Worm (Caenorhabditis elegans) whole organism, L1 larva: ENCODE results near the gene plk-3.

Experiments used
- C04F5.9 ChIP-seq: sonication (generic microtip); optimal IDR thresholded peaks from 2 replicates; lab custom pipeline; 2016; ENCODE audit warnings: missing genetic modification characterization, missing compliant biosample characterization
- C16A3.4 ChIP-seq: fragments of 150-350 bp; optimal IDR thresholded peaks from 2 replicates; lab custom pipeline; 2014; ENCODE audit warnings: missing biosample characterization, missing genetic modification characterization
- aha-1 ChIP-seq: fragments of 150-350 bp; optimal IDR thresholded peaks from 2 replicates; lab custom pipeline; 2014; ENCODE audit warnings: missing biosample characterization, missing genetic modification characterization
- aly-2 ChIP-seq: fragments of 150-350 bp; optimal IDR thresholded peaks from 2 replicates; lab custom pipeline; 2014; ENCODE audit warnings: missing biosample characterization, missing genetic modification characterization
- ama-1 ChIP-seq: fragments of 150-350 bp; optimal IDR thresholded peaks from 2 replicates; lab custom pipeline; 2014
- ceh-82 ChIP-seq, 3 experiments: fragments of 150-350 bp in 1 of 3; sonication (generic microtip) in 2 of 3; optimal IDR thresholded peaks; 2 replicates each; lab custom pipeline; 2014 to 2017; ENCODE audit warnings: missing biosample characterization in 3 of 3, missing genetic modification characterization in 3 of 3
- ces-1 ChIP-seq: fragments of 150-350 bp; optimal IDR thresholded peaks from 2 replicates; lab custom pipeline; 2014; ENCODE audit warnings: missing biosample characterization, missing genetic modification reagents, missing genetic modification characterization
- dpl-1 ChIP-seq, 3 experiments: fragments of 150-350 bp in 2 of 3; sonication (generic microtip) in 1 of 3; optimal IDR thresholded peaks; 2 replicates each; lab custom pipeline; 2014 to 2017; ENCODE audit warnings: missing biosample characterization in 3 of 3, missing genetic modification characterization in 3 of 3, missing genetic modification reagents in 3 of 3
- efl-1 ChIP-seq, 4 experiments: fragments of 150-350 bp; optimal IDR thresholded peaks in 3 of 4; peaks in 1 of 4; 1 replicate in 1 of 4; 2 replicates in 3 of 4; lab custom pipeline; 2014; ENCODE audit warnings: missing biosample characterization in 2 of 4, missing genetic modification characterization in 2 of 4, missing genetic modification reagents in 2 of 4
- efl-3 ChIP-seq: fragments of 200-800 bp; sonication (Bioruptor generic); optimal IDR thresholded peaks from 2 replicates; lab custom pipeline; 2018; ENCODE audit warnings: mild to moderate bottlenecking, missing genetic modification characterization, missing compliant biosample characterization
- elt-2 ChIP-seq: sonication (generic microtip); optimal IDR thresholded peaks from 2 replicates; lab custom pipeline; 2016; ENCODE audit warnings: missing genetic modification characterization, mild to moderate bottlenecking, inconsistent platforms, missing compliant biosample characterization, missing genetic modification reagents
- ets-5 ChIP-seq: fragments of 200-800 bp; sonication (Bioruptor generic); IDR thresholded peaks from 2 replicates; pipeline ENCODE4 v1.3.6; 2022; ENCODE audit warnings: missing genetic modification characterization, missing compliant biosample characterization
- fkh-4 ChIP-seq: sonication (generic microtip); optimal IDR thresholded peaks from 2 replicates; lab custom pipeline; 2016; ENCODE audit warnings: missing compliant biosample characterization, missing genetic modification characterization, borderline replicate concordance
- hlh-17 ChIP-seq: fragments of 200-800 bp; sonication (Bioruptor generic); optimal IDR thresholded peaks from 2 replicates; lab custom pipeline; 2018; ENCODE audit warnings: missing genetic modification characterization, mild to moderate bottlenecking, missing compliant biosample characterization, moderate library complexity, borderline replicate concordance
- hlh-4 ChIP-seq: sonication (generic microtip); optimal IDR thresholded peaks from 2 replicates; lab custom pipeline; 2016; ENCODE audit warnings: mild to moderate bottlenecking, missing genetic modification characterization, missing compliant biosample characterization
- hpl-2 ChIP-seq: fragments of 150-350 bp; optimal IDR thresholded peaks from 2 replicates; lab custom pipeline; 2014; ENCODE audit warnings: missing biosample characterization, missing genetic modification reagents, missing genetic modification characterization
- irx-1 ChIP-seq: sonication (generic microtip); optimal IDR thresholded peaks from 2 replicates; lab custom pipeline; 2016; ENCODE audit warnings: missing genetic modification characterization, missing compliant biosample characterization
- jun-1 ChIP-seq: fragments of 150-350 bp; optimal IDR thresholded peaks from 2 replicates; lab custom pipeline; 2014; ENCODE audit warnings: missing biosample characterization, missing genetic modification reagents, missing genetic modification characterization
- lin-15B ChIP-seq: fragments of 150-350 bp; sonication (generic microtip); optimal IDR thresholded peaks from 3 replicates; lab custom pipeline; 2014; ENCODE audit warnings: missing biosample characterization, missing genetic modification characterization
- lin-35 ChIP-seq, 2 experiments: fragments of 150-350 bp; optimal IDR thresholded peaks; 2 replicates each; lab custom pipeline; 2014; ENCODE audit warnings: missing biosample characterization in 2 of 2, missing genetic modification characterization in 2 of 2, missing genetic modification reagents in 2 of 2
- lir-3 ChIP-seq: sonication (generic microtip); optimal IDR thresholded peaks from 2 replicates; lab custom pipeline; 2016; ENCODE audit warnings: mild to moderate bottlenecking, missing genetic modification characterization, moderate library complexity, missing compliant biosample characterization; ENCODE audit not compliant: poor library complexity
- lsy-2 ChIP-seq, 2 experiments: fragments of 150-350 bp; optimal IDR thresholded peaks; 2 replicates each; lab custom pipeline; 2014; ENCODE audit warnings: missing biosample characterization in 2 of 2, missing genetic modification characterization in 2 of 2
- mep-1 ChIP-seq: fragments of 150-350 bp; optimal IDR thresholded peaks from 2 replicates; lab custom pipeline; 2014; ENCODE audit warnings: missing biosample characterization, missing genetic modification characterization
- nhr-12 ChIP-seq: sonication (generic microtip); optimal IDR thresholded peaks from 2 replicates; lab custom pipeline; 2017; ENCODE audit warnings: missing biosample characterization, missing genetic modification characterization
- nhr-20 ChIP-seq: sonication (generic microtip); optimal IDR thresholded peaks from 2 replicates; lab custom pipeline; 2016; ENCODE audit warnings: mild to moderate bottlenecking, missing genetic modification characterization, missing compliant biosample characterization
- nhr-28 ChIP-seq: fragments of 150-350 bp; optimal IDR thresholded peaks from 2 replicates; lab custom pipeline; 2014; ENCODE audit warnings: missing biosample characterization, missing genetic modification characterization
- nhr-47 ChIP-seq: sonication (generic microtip); optimal IDR thresholded peaks from 2 replicates; lab custom pipeline; 2016; ENCODE audit warnings: mild to moderate bottlenecking, missing genetic modification characterization, moderate library complexity, missing compliant biosample characterization
- nhr-71 ChIP-seq: sonication (generic microtip); optimal IDR thresholded peaks from 2 replicates; lab custom pipeline; 2016; ENCODE audit warnings: mild to moderate bottlenecking, missing genetic modification characterization, moderate library complexity, missing compliant biosample characterization
- nhr-76 ChIP-seq: sonication (generic microtip); optimal IDR thresholded peaks from 2 replicates; lab custom pipeline; 2017; ENCODE audit warnings: missing biosample characterization, missing genetic modification characterization
- nhr-77 ChIP-seq: fragments of 150-350 bp; optimal IDR thresholded peaks from 2 replicates; lab custom pipeline; 2014; ENCODE audit warnings: missing biosample characterization, missing genetic modification characterization
- nhr-90 ChIP-seq: sonication (generic microtip); optimal IDR thresholded peaks from 2 replicates; lab custom pipeline; 2016; ENCODE audit warnings: mild to moderate bottlenecking, missing genetic modification characterization, missing compliant biosample characterization; ENCODE audit not compliant: poor library complexity
- pqm-1 ChIP-seq: sonication (generic microtip); optimal IDR thresholded peaks from 3 replicates; lab custom pipeline; 2017; ENCODE audit warnings: missing biosample characterization, missing genetic modification characterization
- skn-1 ChIP-seq: fragments of 150-350 bp; optimal IDR thresholded peaks from 2 replicates; lab custom pipeline; 2014; ENCODE audit warnings: missing biosample characterization, missing genetic modification characterization
- snpc-4 ChIP-seq: fragments of 150-350 bp; optimal IDR thresholded peaks from 2 replicates; lab custom pipeline; 2014; ENCODE audit warnings: missing biosample characterization, missing genetic modification characterization
- sox-4 ChIP-seq: sonication (generic microtip); optimal IDR thresholded peaks from 2 replicates; lab custom pipeline; 2016; ENCODE audit warnings: missing genetic modification characterization, missing compliant biosample characterization
- sptf-1 ChIP-seq: fragments of 150-350 bp; optimal IDR thresholded peaks from 2 replicates; lab custom pipeline; 2014; ENCODE audit warnings: missing biosample characterization, missing genetic modification characterization
- tbx-2 ChIP-seq: sonication (generic microtip); optimal IDR thresholded peaks from 2 replicates; lab custom pipeline; 2016; ENCODE audit warnings: missing genetic modification characterization, missing compliant biosample characterization
- xbp-1 ChIP-seq: sonication (generic microtip); optimal IDR thresholded peaks from 2 replicates; lab custom pipeline; 2016; ENCODE audit warnings: missing genetic modification characterization, missing compliant biosample characterization

plk-3 gene

DNA sequence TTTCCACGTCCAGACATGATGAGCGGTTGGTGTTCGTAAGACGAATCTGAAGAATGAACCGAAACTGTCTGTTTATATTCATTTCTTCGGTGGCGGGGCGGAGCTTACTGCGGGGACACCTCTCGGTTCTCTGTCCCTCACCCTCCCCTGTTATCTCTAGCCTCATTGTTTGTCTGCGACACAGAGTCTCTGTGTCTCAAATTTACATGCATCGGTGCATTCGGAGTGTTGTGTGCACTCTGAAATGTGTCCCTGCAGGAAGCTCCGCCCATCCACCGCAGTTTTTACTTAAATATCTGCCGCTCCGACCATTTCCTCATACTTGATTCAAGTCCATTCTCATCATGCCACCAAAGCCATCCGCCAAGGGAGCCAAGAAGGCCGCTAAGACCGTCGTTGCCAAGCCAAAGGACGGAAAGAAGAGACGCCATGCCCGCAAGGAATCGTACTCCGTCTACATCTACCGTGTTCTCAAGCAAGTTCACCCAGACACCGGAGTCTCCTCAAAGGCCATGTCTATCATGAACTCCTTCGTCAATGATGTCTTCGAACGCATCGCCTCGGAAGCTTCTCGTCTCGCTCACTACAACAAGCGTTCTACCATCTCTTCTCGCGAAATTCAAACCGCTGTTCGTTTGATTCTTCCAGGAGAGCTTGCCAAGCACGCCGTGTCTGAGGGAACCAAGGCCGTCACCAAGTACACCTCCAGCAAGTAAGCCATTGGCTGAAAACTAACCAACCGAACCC, 13.4 kb upstream of the plk-3 start, which contains the start of the genes his-61 and his-62 (continued):
- no peak for TF ChIP-seq pqm-1 (tag; lab: Kevin White, UChicago)
- TF ChIP-seq mep-1 (tag; lab: Kevin White, UChicago) = peak; percentile 54
- TF ChIP-seq nhr-76 (tag; lab: Kevin White, UChicago) = no peak
- TF ChIP-seq irx-1 (tag; lab: Kevin White, UChicago) = no peak
- TF ChIP-seq lir-3 (tag; lab: Kevin White, UChicago) = no peak
- no peak for TF ChIP-seq hlh-17 (GFP tag; lab: Kevin White, UChicago)
- no peak for TF ChIP-seq sptf-1 (tag; lab: Kevin White, UChicago)
- peak; percentile 52 for TF ChIP-seq tbx-2 (tag; lab: Kevin White, UChicago)
- TF ChIP-seq nhr-20 = peak; percentile 37
- TF ChIP-seq, all 84 proteins: peak for 25

DNA sequence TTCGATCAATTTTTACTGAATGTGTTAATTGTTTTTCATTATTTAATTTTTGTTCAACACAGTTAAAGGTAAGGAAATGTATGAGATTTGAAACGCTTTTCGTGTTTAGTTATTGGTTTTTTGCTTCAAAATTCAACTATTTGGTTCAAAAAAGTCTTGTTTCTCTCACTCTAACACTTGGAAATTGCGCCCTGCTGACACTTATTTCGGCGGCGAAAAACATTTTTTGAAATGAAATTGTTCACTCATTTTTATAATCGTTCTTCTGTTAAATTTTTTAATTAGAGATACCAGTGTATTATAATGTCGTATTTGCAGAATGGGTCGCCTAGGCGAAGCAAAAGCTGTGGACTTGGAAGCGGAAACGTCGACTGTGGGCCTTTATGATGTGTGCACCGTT, 5.1 kb upstream of the plk-3 start, which contains the start of gene rod-1:
rod-1 (plus strand) TSS at position 319 of the 400 bp plus-strand sequence.
- TF ChIP-seq fkh-4 (no peak), elt-2 (no peak), lin-15B (tag; lab: Kevin White, UChicago) (no peak), lin-35 (GFP tag; optimal IDR thresholded peaks at IDR 0.05; lab: Kevin White, UChicago) (peak; percentile 63 to 89), nhr-28 (tag; lab: Kevin White, UChicago) (no peak), sptf-1 (tag; lab: Kevin White, UChicago) (no peak), ama-1 (lab: Kevin White, UChicago) (no peak), snpc-4 (tag; lab: Kevin White, UChicago) (no peak), dpl-1 (GFP tag; optimal IDR thresholded peaks at IDR 0.05; lab: Kevin White, UChicago) (peak; percentile 31 to 84 (median 73)), nhr-47 (tag; lab: Kevin White, UChicago) (no peak), nhr-71 (tag; lab: Kevin White, UChicago) (no peak), ceh-82 (tag; optimal IDR thresholded peaks at IDR 0.05; lab: Kevin White, UChicago) (no peak), skn-1 (tag; lab: Kevin White, UChicago) (peak; percentile 3), nhr-90 (tag; lab: Kevin White, UChicago) (no peak), jun-1 (tag; lab: Kevin White, UChicago) (no peak), ets-5 (GFP tag; lab: Robert Waterston, UW) (no peak), hpl-2 (GFP tag; lab: Kevin White, UChicago) (no peak), C04F5.9 (tag; lab: Kevin White, UChicago) (no peak), aly-2 (tag; lab: Kevin White, UChicago) (no peak), xbp-1 (tag; lab: Kevin White, UChicago) (no peak), lsy-2 (tag; optimal IDR thresholded peaks at IDR 0.05; lab: Kevin White, UChicago) (peak in 1 of 2 experiments; percentile 69), efl-1 (optimal IDR thresholded peaks at IDR 0.05; lab: Kevin White, UChicago) (peak; percentile 65 to 72), efl-1 (GFP tag; optimal IDR thresholded peaks at IDR 0.05 in 1 of 2; lab: Kevin White, UChicago) (peak; percentile 79 to 97), C16A3.4 (tag; lab: Kevin White, UChicago) (no peak), sox-4 (tag; lab: Kevin White, UChicago) (no peak), nhr-12 (tag; lab: Kevin White, UChicago) (no peak), hlh-4 (tag; lab: Kevin White, UChicago) (no peak), nhr-77 (tag; lab: Kevin White, UChicago) (no peak), lir-3 (tag; lab: Kevin White, UChicago) (no peak), efl-3 (GFP tag; lab: Kevin White, UChicago) (no peak)

- TF ChIP-seq aha-1 = no peak
- TF ChIP-seq nhr-71 (tag; lab: Kevin White, UChicago) = no peak
- TF ChIP-seq ces-1 (GFP tag; lab: Kevin White, UChicago) = no peak
Observed at ce11 chrIV:7477697-7478096, 4.7 kb upstream of the plk-3 start.
